Worm (Caenorhabditis elegans): ENCODE measurements around the gene csa-1.

Gene csa-1

ce11 chrII:9319058-9319915 lies at the start of gene csa-1, which contains the start of gene wdfy-2:
csa-1 (minus strand) TSS chrII:9319726.
wdfy-2 (plus strand) TSS chrII:9319865.
- no peak for TF ChIP-seq nfya-1 (tag; optimal IDR thresholded peaks at IDR 0.05)
- no peak for TF ChIP-seq pqm-1 (tag; optimal IDR thresholded peaks at IDR 0.05)
- TF ChIP-seq zip-5 (tag; optimal IDR thresholded peaks at IDR 0.05), result no peak
- TF ChIP-seq hlh-15 (tag; optimal IDR thresholded peaks at IDR 0.05), result no peak
- no peak for TF ChIP-seq ttx-3 (tag; optimal IDR thresholded peaks at IDR 0.05)
- peak; percentile 26 for TF ChIP-seq ceh-31 (tag; optimal IDR thresholded peaks at IDR 0.05)
- TF ChIP-seq eyg-1 (tag; optimal IDR thresholded peaks at IDR 0.05), result no peak
- no peak for TF ChIP-seq ceh-22 (tag; optimal IDR thresholded peaks at IDR 0.05)
- TF ChIP-seq T23F11.4 (GFP tag; optimal IDR thresholded peaks at IDR 0.05), result no peak
- TF ChIP-seq ceh-30 (tag; optimal IDR thresholded peaks at IDR 0.05), result no peak
- TF ChIP-seq ceh-18 (tag; optimal IDR thresholded peaks at IDR 0.05), result no peak
- peak; percentile 19 for TF ChIP-seq ceh-2 (tag; optimal IDR thresholded peaks at IDR 0.05)
- TF ChIP-seq lin-11 (tag; optimal IDR thresholded peaks at IDR 0.05), result no peak
- no peak for TF ChIP-seq odd-2 (tag; optimal IDR thresholded peaks at IDR 0.05)
- TF ChIP-seq K02D7.2 (tag; optimal IDR thresholded peaks at IDR 0.05), result no peak
- TF ChIP-seq ceh-19 (GFP tag; optimal IDR thresholded peaks at IDR 0.05), result no peak
- no peak for TF ChIP-seq gmeb-2 (tag; optimal IDR thresholded peaks at IDR 0.05)
- TF ChIP-seq unc-55 (GFP tag; optimal IDR thresholded peaks at IDR 0.05), result no peak
- TF ChIP-seq ceh-48 (tag; optimal IDR thresholded peaks at IDR 0.05), result no peak
- peak; percentile 39 for TF ChIP-seq C08G9.2 (tag; optimal IDR thresholded peaks at IDR 0.05)
- TF ChIP-seq C38D4.7 (GFP tag; optimal IDR thresholded peaks at IDR 0.05), result no peak
- no peak for TF ChIP-seq elt-2 (tag; optimal IDR thresholded peaks at IDR 0.05)
- no peak for TF ChIP-seq mec-3 (tag; optimal IDR thresholded peaks at IDR 0.05; ENCODE audit: borderline replicate concordance)
- no peak for TF ChIP-seq hlh-13 (GFP tag; optimal IDR thresholded peaks at IDR 0.05)

ce11 chrII:9362249-9362648 lies 42.7 kb upstream of the csa-1 start:
- no peak for TF ChIP-seq tbx-2 (tag; optimal IDR thresholded peaks at IDR 0.05)
- no peak for TF ChIP-seq ceh-31 (tag; optimal IDR thresholded peaks at IDR 0.05)
- TF ChIP-seq pag-3 (tag; optimal IDR thresholded peaks at IDR 0.05; ENCODE audit: borderline replicate concordance), result no peak
- no peak for TF ChIP-seq C38D4.7 (GFP tag; optimal IDR thresholded peaks at IDR 0.05)

- TF ChIP-seq odd-2 (tag; optimal IDR thresholded peaks at IDR 0.05) (no peak), rnt-1 (tag; optimal IDR thresholded peaks at IDR 0.05) (no peak), ceh-45 (GFP tag; IDR thresholded peaks at IDR 0.05) (no peak), ceh-2 (tag; optimal IDR thresholded peaks at IDR 0.05) (no peak), zip-5 (tag; optimal IDR thresholded peaks at IDR 0.05) (no peak), unc-55 (GFP tag; optimal IDR thresholded peaks at IDR 0.05) (no peak), nhr-11 (tag; optimal IDR thresholded peaks at IDR 0.05) (no peak), dmd-4 (tag; optimal IDR thresholded peaks at IDR 0.05; ENCODE audit: borderline replicate concordance) (no peak), pha-2 (tag; optimal IDR thresholded peaks at IDR 0.05) (no peak), che-1 (tag; optimal IDR thresholded peaks at IDR 0.05) (no peak), syd-9 (tag; optimal IDR thresholded peaks at IDR 0.05) (no peak), ceh-18 (tag; optimal IDR thresholded peaks at IDR 0.05) (no peak), T23F11.4 (GFP tag; optimal IDR thresholded peaks at IDR 0.05) (no peak), gmeb-2 (tag; optimal IDR thresholded peaks at IDR 0.05) (no peak), ztf-16 (tag; optimal IDR thresholded peaks at IDR 0.05) (no peak), ttx-3 (tag; optimal IDR thresholded peaks at IDR 0.05) (no peak)
Measured at ce11 chrII:9358230-9358629, 38.7 kb upstream of the csa-1 start, which contains the start of gene mel-11. mel-11 (plus strand) TSS chrII:9358530.

ce11 chrII:9356723-9357122 lies 37.2 kb upstream of the csa-1 start:
- TF ChIP-seq unc-42 (tag; optimal IDR thresholded peaks at IDR 0.05) (peak; percentile 7), C38D4.7 (GFP tag; optimal IDR thresholded peaks at IDR 0.05) (no peak), unc-3 (GFP tag; conservative IDR thresholded peaks at IDR 0.05) (0 out of 2 replicates have a peak, but pooled peaks have one; percentile 18), unc-3 (tag; optimal IDR thresholded peaks at IDR 0.05) (no peak), pha-4 (tag; optimal IDR thresholded peaks at IDR 0.05) (no peak), pros-1 (tag; optimal IDR thresholded peaks at IDR 0.05) (no peak), hlh-30 (tag; optimal IDR thresholded peaks at IDR 0.05; ENCODE audit: insufficient read depth) (peak; percentile 54), pat-9 (tag; optimal IDR thresholded peaks at IDR 0.05) (no peak), mec-3 (tag; optimal IDR thresholded peaks at IDR 0.05; ENCODE audit: borderline replicate concordance) (no peak), tbx-7 (tag; optimal IDR thresholded peaks at IDR 0.05) (no peak), ceh-30 (tag; optimal IDR thresholded peaks at IDR 0.05) (no peak), syd-9 (tag; optimal IDR thresholded peaks at IDR 0.05) (no peak), ceh-31 (tag; optimal IDR thresholded peaks at IDR 0.05) (peak; percentile 26), ref-2 (tag; optimal IDR thresholded peaks at IDR 0.05) (peak; percentile 30), che-1 (tag; optimal IDR thresholded peaks at IDR 0.05) (no peak), hlh-8 (tag; optimal IDR thresholded peaks at IDR 0.05) (no peak), sox-4 (tag; optimal IDR thresholded peaks at IDR 0.05) (no peak)

Data from whole organism, late embryonic.